Worm (Caenorhabditis elegans): ENCODE results near the gene R06F6.8.
A peak's percentile ranks its signal among the peaks of the same experiment; 100 is the strongest.

R06F6.8 gene

ce11 chrII:10840067-10840466 is 20.3 kb upstream of the R06F6.8 start (continued):
- peak; percentile 69 for TF ChIP-seq hlh-8 (tag; optimal IDR thresholded peaks at IDR 0.05)
- TF ChIP-seq ztf-16 (tag; optimal IDR thresholded peaks at IDR 0.05), result peak; percentile 91
- TF ChIP-seq hlh-30 (tag; optimal IDR thresholded peaks at IDR 0.05; ENCODE audit: insufficient read depth), result peak; percentile 79
- peak; percentile 76 for TF ChIP-seq ceh-2 (tag; optimal IDR thresholded peaks at IDR 0.05)
- TF ChIP-seq elt-4 (tag; optimal IDR thresholded peaks at IDR 0.05), result peak; percentile 5
- TF ChIP-seq fkh-10 (GFP tag; optimal IDR thresholded peaks at IDR 0.05), result no peak
- peak; percentile 35 for TF ChIP-seq ceh-22 (tag; optimal IDR thresholded peaks at IDR 0.05)
- peak; percentile 83 for TF ChIP-seq C38D4.7 (GFP tag; optimal IDR thresholded peaks at IDR 0.05)
- peak; percentile 86 for TF ChIP-seq T23F11.4 (GFP tag; optimal IDR thresholded peaks at IDR 0.05)
- peak; percentile 88 for TF ChIP-seq gmeb-2 (tag; optimal IDR thresholded peaks at IDR 0.05)
- TF ChIP-seq unc-86 (tag; optimal IDR thresholded peaks at IDR 0.05), result peak; percentile 91
- TF ChIP-seq ref-2 (tag; optimal IDR thresholded peaks at IDR 0.05), result peak; percentile 75
- peak; percentile 69 for TF ChIP-seq ceh-31 (tag; optimal IDR thresholded peaks at IDR 0.05)
- TF ChIP-seq ets-4 (tag; optimal IDR thresholded peaks at IDR 0.05), result no peak
- peak; percentile 78 for TF ChIP-seq ceh-48 (tag; optimal IDR thresholded peaks at IDR 0.05)
- peak; percentile 5 for TF ChIP-seq pag-3 (tag; optimal IDR thresholded peaks at IDR 0.05; ENCODE audit: borderline replicate concordance)
- TF ChIP-seq ceh-34 (tag; optimal IDR thresholded peaks at IDR 0.05), result peak; percentile 87
- TF ChIP-seq K02D7.2 (tag; optimal IDR thresholded peaks at IDR 0.05), result peak; percentile 83
- peak; percentile 65 for TF ChIP-seq zip-5 (tag; optimal IDR thresholded peaks at IDR 0.05)
- TF ChIP-seq pat-9 (tag; optimal IDR thresholded peaks at IDR 0.05), result peak; percentile 95
- peak; percentile 87 for TF ChIP-seq nhr-232 (tag; optimal IDR thresholded peaks at IDR 0.05)
- peak; percentile 71 for TF ChIP-seq hlh-15 (tag; optimal IDR thresholded peaks at IDR 0.05)
- peak; percentile 91 for TF ChIP-seq ceh-6 (GFP tag; optimal IDR thresholded peaks at IDR 0.05)
- peak; percentile 16 for TF ChIP-seq ceh-30 (tag; optimal IDR thresholded peaks at IDR 0.05)
- peak; percentile 86 for TF ChIP-seq lin-11 (tag; optimal IDR thresholded peaks at IDR 0.05)
- TF ChIP-seq pha-2 (tag; optimal IDR thresholded peaks at IDR 0.05), result peak; percentile 88
- peak; percentile 93 for TF ChIP-seq eyg-1 (tag; optimal IDR thresholded peaks at IDR 0.05)
- peak; percentile 77 for TF ChIP-seq ahr-1 (tag; optimal IDR thresholded peaks at IDR 0.05)
- peak; percentile 85 for TF ChIP-seq ceh-18 (tag; optimal IDR thresholded peaks at IDR 0.05)
- peak; percentile 73 for TF ChIP-seq fax-1 (tag; optimal IDR thresholded peaks at IDR 0.05)
- peak; percentile 94 for TF ChIP-seq elt-2 (tag; optimal IDR thresholded peaks at IDR 0.05)
- TF ChIP-seq ttx-3 (tag; optimal IDR thresholded peaks at IDR 0.05), result peak; percentile 90
- TF ChIP-seq unc-55 (GFP tag; optimal IDR thresholded peaks at IDR 0.05), result no peak
- peak; percentile 84 for TF ChIP-seq fkh-6 (tag; optimal IDR thresholded peaks at IDR 0.05)
- TF ChIP-seq mec-3 (tag; optimal IDR thresholded peaks at IDR 0.05; ENCODE audit: borderline replicate concordance), result peak; percentile 55
- TF ChIP-seq npax-4 (tag; optimal IDR thresholded peaks at IDR 0.05), result peak; percentile 82

ce11 chrII:10838550-10838949 is 18.8 kb upstream of the R06F6.8 start:
- TF ChIP-seq pros-1 (tag; optimal IDR thresholded peaks at IDR 0.05) (no peak), sox-2 (GFP tag; IDR thresholded peaks at IDR 0.05) (no peak), ceh-24 (tag; optimal IDR thresholded peaks at IDR 0.05) (no peak), nfya-1 (tag; optimal IDR thresholded peaks at IDR 0.05) (peak; percentile 63)

ce11 chrII:10834717-10835116 is 14.9 kb upstream of the R06F6.8 start:
- TF ChIP-seq C08G9.2 (tag; optimal IDR thresholded peaks at IDR 0.05), result no peak

Data from whole organism, late embryonic.